Fruit fly (Drosophila melanogaster) whole organism, embryonic: Measurements from ENCODE around the gene Zif.
A peak's percentile ranks its signal among the peaks of the same experiment; 100 is the strongest.

Experiments
- Adf1 ChIP-seq: fragments of 200-800 bp; sonication (Bioruptor generic); IDR thresholded peaks from 2 replicates; pipeline ENCODE4 v1.3.6; 2022; ENCODE audit warnings: missing biosample characterization, missing genetic modification characterization
- Asciz ChIP-seq: fragments of 200-800 bp; sonication (Bioruptor generic); optimal IDR thresholded peaks from 2 replicates; lab custom pipeline; 2017; ENCODE audit warnings: missing biosample characterization, mild to moderate bottlenecking, missing genetic modification characterization, missing genetic modification reagents
- B-H2 ChIP-seq: fragments of 200-800 bp; sonication (Bioruptor generic); optimal IDR thresholded peaks from 2 replicates; lab custom pipeline; 2018; ENCODE audit warnings: missing biosample characterization, mild to moderate bottlenecking, missing genetic modification characterization
- CG10543 ChIP-seq: fragments of 200-800 bp; sonication (Bioruptor generic); optimal IDR thresholded peaks from 3 replicates; lab custom pipeline; 2017; ENCODE audit warnings: missing biosample characterization, mild to moderate bottlenecking, missing genetic modification characterization, moderate library complexity
- CG12155 ChIP-seq: fragments of 200-800 bp; sonication (Bioruptor generic); optimal IDR thresholded peaks from 3 replicates; lab custom pipeline; 2016; ENCODE audit warnings: missing biosample characterization, missing genetic modification characterization
- CG12769 ChIP-seq: fragments of 200-800 bp; sonication (Bioruptor generic); optimal IDR thresholded peaks from 2 replicates; lab custom pipeline; 2019; ENCODE audit warnings: missing biosample characterization, mild to moderate bottlenecking, missing genetic modification characterization, moderate library complexity
- CG14667 ChIP-seq: fragments of 200-800 bp; sonication (Bioruptor generic); IDR thresholded peaks from 2 replicates; pipeline ENCODE4 v1.3.6; 2022; ENCODE audit warnings: missing biosample characterization, missing genetic modification characterization
- CG17612 ChIP-seq: fragments of 200-800 bp; sonication (Bioruptor generic); IDR thresholded peaks from 2 replicates; pipeline ENCODE4 v1.3.6; 2022; ENCODE audit warnings: missing biosample characterization, missing genetic modification characterization
- CG18011 ChIP-seq: fragments of 200-800 bp; sonication (Bioruptor generic); optimal IDR thresholded peaks from 2 replicates; lab custom pipeline; 2017; ENCODE audit warnings: missing biosample characterization, missing genetic modification characterization, mild to moderate bottlenecking, moderate library complexity, missing genotype
- CG1832 ChIP-seq: fragments of 200-800 bp; sonication (Bioruptor generic); optimal IDR thresholded peaks from 2 replicates; lab custom pipeline; 2017; ENCODE audit warnings: missing biosample characterization, mild to moderate bottlenecking, missing genetic modification characterization, inconsistent platforms
- CG32532 ChIP-seq: fragments of 200-800 bp; sonication (Bioruptor generic); IDR thresholded peaks from 2 replicates; pipeline ENCODE4 v1.3.6; 2022; ENCODE audit warnings: missing biosample characterization, missing genetic modification characterization
- CG32767 ChIP-seq: fragments of 200-800 bp; sonication (Bioruptor generic); IDR thresholded peaks from 2 replicates; pipeline ENCODE4 v1.3.6; 2022; ENCODE audit warnings: missing biosample characterization, missing genetic modification characterization
- CG4730 ChIP-seq: fragments of 200-800 bp; sonication (Bioruptor generic); IDR thresholded peaks from 2 replicates; pipeline ENCODE4 v1.3.6; 2022; ENCODE audit warnings: missing biosample characterization, missing genetic modification characterization
- CG6689 ChIP-seq: fragments of 200-800 bp; sonication (Bioruptor generic); IDR thresholded peaks from 2 replicates; pipeline ENCODE4 v1.3.6; 2022; ENCODE audit warnings: missing biosample characterization, missing genetic modification characterization
- CG7928 ChIP-seq: fragments of 200-800 bp; sonication (Bioruptor generic); optimal IDR thresholded peaks from 2 replicates; lab custom pipeline; 2017; ENCODE audit warnings: missing biosample characterization, mild to moderate bottlenecking, missing genetic modification characterization
- CG8290 ChIP-seq, 3 experiments: fragments of 200-800 bp; sonication (Bioruptor generic); optimal IDR thresholded peaks; 2 replicates each; lab custom pipeline; 2016 to 2019; ENCODE audit warnings: missing biosample characterization in 3 of 3, missing genetic modification characterization in 3 of 3, mild to moderate bottlenecking in 2 of 3, moderate library complexity in 1 of 3
- D19A ChIP-seq: fragments of 200-800 bp; optimal IDR thresholded peaks from 3 replicates; lab custom pipeline; 2019; ENCODE audit warnings: missing biosample characterization, mild to moderate bottlenecking, missing genetic modification characterization, moderate library complexity
- D19B ChIP-seq: fragments of 200-800 bp; sonication (Bioruptor generic); optimal IDR thresholded peaks from 2 replicates; lab custom pipeline; 2017; ENCODE audit warnings: missing biosample characterization, mild to moderate bottlenecking, missing genetic modification characterization
- Dek ChIP-seq: fragments of 200-800 bp; sonication (Bioruptor generic); optimal IDR thresholded peaks from 3 replicates; lab custom pipeline; 2019; ENCODE audit warnings: missing biosample characterization, mild to moderate bottlenecking, missing genetic modification characterization, moderate library complexity
- Drgx ChIP-seq: fragments of 200-800 bp; sonication (Bioruptor generic); IDR thresholded peaks from 2 replicates; pipeline ENCODE4 v1.3.6; 2022; ENCODE audit warnings: missing biosample characterization, missing genetic modification characterization
- E2f2 ChIP-seq: fragments of 200-800 bp; sonication (Bioruptor generic); IDR thresholded peaks from 2 replicates; pipeline ENCODE4 v1.3.6; 2022; ENCODE audit warnings: missing biosample characterization, missing genetic modification characterization
- Elba2 ChIP-seq: fragments of 200-800 bp; sonication (Bioruptor generic); optimal IDR thresholded peaks from 3 replicates; lab custom pipeline; 2016; ENCODE audit warnings: missing biosample characterization, missing genetic modification characterization
- Hey ChIP-seq: fragments of 200-800 bp; sonication (Bioruptor generic); optimal IDR thresholded peaks from 3 replicates; lab custom pipeline; 2018; ENCODE audit warnings: missing biosample characterization, mild to moderate bottlenecking, missing genetic modification characterization
- Mad ChIP-seq: fragments of 200-800 bp; sonication (Bioruptor generic); optimal IDR thresholded peaks from 2 replicates; lab custom pipeline; 2016; ENCODE audit warnings: missing biosample characterization, missing genetic modification characterization
- Med ChIP-seq: fragments of 200-800 bp; sonication (Bioruptor generic); peaks from one replicate; lab custom pipeline; 2016; ENCODE audit warnings: missing biosample characterization, missing genetic modification characterization, mild to moderate bottlenecking, inconsistent platforms, moderate library complexity
- Neu2 ChIP-seq: fragments of 200-800 bp; sonication (Bioruptor generic); optimal IDR thresholded peaks from 3 replicates; lab custom pipeline; 2016; ENCODE audit warnings: missing biosample characterization, missing genetic modification characterization, borderline replicate concordance
- Nf-YC ChIP-seq: fragments of 200-800 bp; optimal IDR thresholded peaks from 3 replicates; lab custom pipeline; 2019; ENCODE audit warnings: missing biosample characterization, mild to moderate bottlenecking, missing genetic modification characterization, moderate library complexity
- Spps ChIP-seq: fragments of 200-800 bp; sonication (Bioruptor generic); optimal IDR thresholded peaks from 2 replicates; lab custom pipeline; 2018; ENCODE audit warnings: missing biosample characterization, mild to moderate bottlenecking, missing genetic modification characterization
- Ssrp ChIP-seq: fragments of 200-800 bp; sonication (Bioruptor generic); optimal IDR thresholded peaks from 2 replicates; lab custom pipeline; 2018; ENCODE audit warnings: missing biosample characterization, mild to moderate bottlenecking, missing genetic modification characterization, moderate library complexity
- Trl ChIP-seq, 3 experiments: fragments of >200 bp in 2 of 3; fragments of 200-800 bp in 1 of 3; sonication (Bioruptor generic) in 1 of 3; optimal IDR thresholded peaks; 2 replicates in 1 of 3; 3 replicates in 2 of 3; lab custom pipeline; 2016 to 2017; ENCODE audit warnings: missing biosample characterization in 1 of 3, missing genetic modification characterization in 1 of 3
- abd-A ChIP-seq: fragments of 200-800 bp; sonication (Bioruptor generic); optimal IDR thresholded peaks from 3 replicates; lab custom pipeline; 2019; ENCODE audit warnings: missing biosample characterization, mild to moderate bottlenecking, missing genetic modification characterization, moderate library complexity
- cg ChIP-seq: fragments of 200-800 bp; sonication (Bioruptor generic); optimal IDR thresholded peaks from 3 replicates; lab custom pipeline; 2019; ENCODE audit warnings: missing biosample characterization, mild to moderate bottlenecking, missing genetic modification characterization, moderate library complexity
- chinmo ChIP-seq: fragments of 200-800 bp; sonication (Bioruptor generic); IDR thresholded peaks from 4 replicates; pipeline ENCODE4 v1.3.6; 2022; ENCODE audit warnings: missing biosample characterization, missing genetic modification characterization; ENCODE audit not compliant: partially characterized antibody
- crol ChIP-seq: fragments of 200-800 bp; sonication (Bioruptor generic); IDR thresholded peaks from 2 replicates; pipeline ENCODE4 v1.3.6; 2022; ENCODE audit warnings: missing biosample characterization, missing genetic modification characterization
- fd102C ChIP-seq: fragments of 200-800 bp; sonication (Bioruptor generic); optimal IDR thresholded peaks from 2 replicates; lab custom pipeline; 2018; ENCODE audit warnings: missing biosample characterization, mild to moderate bottlenecking, missing genetic modification characterization, moderate library complexity
- fd3F ChIP-seq: fragments of 200-800 bp; sonication (Bioruptor generic); optimal IDR thresholded peaks from 2 replicates; lab custom pipeline; 2018; ENCODE audit warnings: missing biosample characterization, mild to moderate bottlenecking, missing genetic modification characterization, moderate library complexity
- mirr ChIP-seq: fragments of 200-800 bp; sonication (Bioruptor generic); optimal IDR thresholded peaks from 3 replicates; lab custom pipeline; 2018; ENCODE audit warnings: missing biosample characterization, mild to moderate bottlenecking, missing genetic modification characterization
- nerfin-1 ChIP-seq: fragments of 200-800 bp; sonication (Bioruptor generic); optimal IDR thresholded peaks from 3 replicates; lab custom pipeline; 2019; ENCODE audit warnings: missing biosample characterization, mild to moderate bottlenecking, missing genetic modification characterization, moderate library complexity
- onecut ChIP-seq: fragments of 200-800 bp; sonication (Bioruptor generic); IDR thresholded peaks from 2 replicates; pipeline ENCODE4 v1.3.6; 2022; ENCODE audit warnings: missing biosample characterization, missing genetic modification characterization
- pita ChIP-seq: fragments of 200-800 bp; sonication (Bioruptor generic); optimal IDR thresholded peaks from 2 replicates; lab custom pipeline; 2017; ENCODE audit warnings: missing biosample characterization, mild to moderate bottlenecking, missing genetic modification characterization
- pros ChIP-seq: fragments of 200-800 bp; sonication (Bioruptor generic); optimal IDR thresholded peaks from 3 replicates; lab custom pipeline; 2019; ENCODE audit warnings: missing biosample characterization, mild to moderate bottlenecking, missing genetic modification characterization, moderate library complexity
- rib ChIP-seq: fragments of 200-800 bp; sonication (Bioruptor generic); IDR thresholded peaks from 2 replicates; pipeline ENCODE4 v1.3.6; 2022; ENCODE audit warnings: missing biosample characterization, missing genetic modification characterization
- row ChIP-seq: fragments of 200-800 bp; sonication (Bioruptor generic); IDR thresholded peaks from 3 replicates; pipeline ENCODE4 v1.3.6; 2022; ENCODE audit warnings: missing biosample characterization, missing genetic modification characterization
- sd ChIP-seq: fragments of 200-800 bp; sonication (Bioruptor generic); optimal IDR thresholded peaks from 3 replicates; lab custom pipeline; 2018; ENCODE audit warnings: missing biosample characterization, mild to moderate bottlenecking, missing genetic modification characterization, moderate library complexity
- so ChIP-seq: fragments of 200-800 bp; sonication (Bioruptor generic); IDR thresholded peaks from 3 replicates; pipeline ENCODE4 v1.3.6; 2022; ENCODE audit warnings: missing biosample characterization, missing genetic modification characterization
- sr ChIP-seq: fragments of 200-800 bp; sonication (Bioruptor generic); IDR thresholded peaks from 3 replicates; pipeline ENCODE4 v1.3.6; 2022; ENCODE audit warnings: missing biosample characterization, missing genetic modification characterization
- sug ChIP-seq: fragments of 200-800 bp; optimal IDR thresholded peaks from 2 replicates; lab custom pipeline; 2019; ENCODE audit warnings: missing biosample characterization, mild to moderate bottlenecking, missing genetic modification characterization, moderate library complexity
- vvl ChIP-seq: fragments of 200-800 bp; sonication (Bioruptor generic); IDR thresholded peaks from 2 replicates; pipeline ENCODE4 v1.3.6; 2022; ENCODE audit warnings: missing biosample characterization, missing genetic modification characterization

Gene Zif

DNA sequence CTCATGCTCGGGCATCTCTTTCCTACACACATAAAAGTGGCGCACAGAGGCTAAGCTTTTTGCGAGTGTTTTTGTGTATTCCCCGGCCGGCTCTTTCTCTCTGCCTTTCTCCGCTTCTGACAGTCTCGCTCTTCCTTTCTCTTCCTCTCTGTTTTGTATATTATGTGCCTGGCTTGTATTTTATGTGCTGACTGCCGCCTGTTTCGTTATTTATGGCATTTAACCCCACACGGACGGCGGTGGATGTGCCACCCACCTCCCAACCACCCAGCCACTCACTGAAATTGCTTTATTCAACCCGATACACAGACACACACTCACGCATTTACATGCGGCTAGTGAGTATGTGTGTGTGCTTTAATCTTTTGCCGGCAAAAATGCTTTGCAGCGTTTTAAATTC lies 36.9 kb upstream of the Zif start:
- peak; percentile 23 for TF ChIP-seq mirr
- no peak for TF ChIP-seq CG8290 (GFP tag; optimal IDR thresholded peaks at IDR 0.05; lab: Kevin White, UChicago)
- TF ChIP-seq CG8290 (tag; optimal IDR thresholded peaks at IDR 0.05; lab: Kevin White, UChicago) = no peak
- peak; percentile 14 for TF ChIP-seq CG10543 (GFP tag; lab: Kevin White, UChicago)
- TF ChIP-seq Drgx (GFP tag; lab: Robert Waterston, UW) = 0 out of 2 replicates have a peak, but pooled peaks have one; percentile 17
- TF ChIP-seq CG17612 (GFP tag; lab: Robert Waterston, UW) = no peak
- peak; percentile 81 for TF ChIP-seq CG32767 (GFP tag; lab: Robert Waterston, UW)
- no peak for TF ChIP-seq Spps (tag; lab: Kevin White, UChicago)
- peak; percentile 10 for TF ChIP-seq Nf-YC (tag; lab: Kevin White, UChicago)
- TF ChIP-seq pita (GFP tag; lab: Kevin White, UChicago) = no peak
- 0 out of 2 replicates have a peak, but pooled peaks have one; percentile 12 for TF ChIP-seq CG32532 (GFP tag; lab: Robert Waterston, UW)
- TF ChIP-seq fd3F (GFP tag; lab: Kevin White, UChicago) = no peak
- no peak for TF ChIP-seq B-H2 (GFP tag; lab: Kevin White, UChicago)
- no peak for TF ChIP-seq CG18011
- peak; percentile 48 to 67 for TF ChIP-seq Trl (optimal IDR thresholded peaks at IDR 0.05; lab: Kevin White, UChicago)
- no peak for TF ChIP-seq Trl (GFP tag; optimal IDR thresholded peaks at IDR 0.05; lab: Kevin White, UChicago)
- no peak for TF ChIP-seq fd102C
- TF ChIP-seq E2f2 (GFP tag; lab: Robert Waterston, UW) = no peak
- TF ChIP-seq Med (GFP tag; lab: Kevin White, UChicago) = peak; percentile 82
- peak; percentile 38 for TF ChIP-seq pros
- peak; percentile 21; the same call in 1 of the 3 replicates for TF ChIP-seq row
- TF ChIP-seq CG6689 (GFP tag; lab: Robert Waterston, UW) = no peak
- TF ChIP-seq CG1832 (GFP tag; lab: Kevin White, UChicago) = peak; percentile 8
- TF ChIP-seq Neu2 = no peak
- TF ChIP-seq D19B = no peak
- no peak for TF ChIP-seq Elba2 (GFP tag; lab: Kevin White, UChicago)
- TF ChIP-seq sug (tag; lab: Kevin White, UChicago) = peak; percentile 21
- TF ChIP-seq Hey = peak; percentile 72
- TF ChIP-seq Dek (tag; lab: Kevin White, UChicago) = no peak
- 0 out of 4 replicates have a peak, but pooled peaks have one; percentile 68 for TF ChIP-seq chinmo (GFP tag; lab: Robert Waterston, UW)
- TF ChIP-seq CG12155 (GFP tag; lab: Kevin White, UChicago) = no peak
- peak; percentile 79 for TF ChIP-seq nerfin-1
- TF ChIP-seq vvl (GFP tag; lab: Robert Waterston, UW) = 0 out of 2 replicates have a peak, but pooled peaks have one; percentile 18
- no peak for TF ChIP-seq CG4730 (GFP tag; lab: Robert Waterston, UW)
- TF ChIP-seq Mad = no peak
- TF ChIP-seq so (GFP tag; lab: Robert Waterston, UW) = 0 out of 3 replicates have a peak, but pooled peaks have one; percentile 41
- TF ChIP-seq CG14667 (GFP tag; lab: Robert Waterston, UW) = no peak
- TF ChIP-seq cg (GFP tag; lab: Kevin White, UChicago) = peak; percentile 71
- peak; percentile 47; the same call in 1 of the 2 replicates for TF ChIP-seq Adf1 (GFP tag; lab: Robert Waterston, UW)
- no peak for TF ChIP-seq Asciz (GFP tag; lab: Kevin White, UChicago)
- no peak for TF ChIP-seq CG7928 (GFP tag; lab: Kevin White, UChicago)
- peak; percentile 62 for TF ChIP-seq sd (tag; lab: Kevin White, UChicago)
- 0 out of 2 replicates have a peak, but pooled peaks have one; percentile 40 for TF ChIP-seq rib (GFP tag; lab: Robert Waterston, UW)
- peak; percentile 95 for TF ChIP-seq abd-A (tag; lab: Kevin White, UChicago)
- TF ChIP-seq Ssrp (tag; lab: Kevin White, UChicago) = no peak
- TF ChIP-seq crol (GFP tag; lab: Robert Waterston, UW) = peak; percentile 40
- no peak for TF ChIP-seq D19A
- peak; percentile 60 for TF ChIP-seq CG12769 (tag; lab: Kevin White, UChicago)
- peak; percentile 56; the same call in 1 of the 2 replicates for TF ChIP-seq onecut (GFP tag; lab: Robert Waterston, UW)
- no peak for TF ChIP-seq sr (GFP tag; lab: Robert Waterston, UW)
- TF ChIP-seq, all 482 proteins: peak for 25
